Fruit fly (Drosophila melanogaster) whole organism, prepupa: ENCODE data around the gene CG8119.

Experiments used
- CG15336 ChIP-seq: fragments of 200-800 bp; sonication (Bioruptor generic); IDR thresholded peaks from 2 replicates; pipeline ENCODE4 v1.3.6; 2022; ENCODE audit warnings: missing biosample characterization, missing genetic modification characterization
- CG31627 ChIP-seq: fragments of 200-800 bp; sonication (Bioruptor generic); optimal IDR thresholded peaks from 3 replicates; lab custom pipeline; 2016; ENCODE audit warnings: missing biosample characterization, missing genetic modification characterization
- CG32006 ChIP-seq: fragments of 200-800 bp; sonication (Bioruptor generic); optimal IDR thresholded peaks from 3 replicates; lab custom pipeline; 2017; ENCODE audit warnings: missing biosample characterization, mild to moderate bottlenecking, missing genetic modification characterization
- CG3919 ChIP-seq: fragments of 200-800 bp; sonication (Bioruptor generic); optimal IDR thresholded peaks from 3 replicates; lab custom pipeline; 2016; ENCODE audit warnings: missing biosample characterization, missing genetic modification characterization
- Hr4 ChIP-seq: fragments of 200-800 bp; sonication (Bioruptor generic); optimal IDR thresholded peaks from 3 replicates; lab custom pipeline; 2016; ENCODE audit warnings: missing biosample characterization, missing genetic modification characterization
- topi ChIP-seq: fragments of 200-800 bp; sonication (Bioruptor generic); optimal IDR thresholded peaks from 3 replicates; lab custom pipeline; 2016; ENCODE audit warnings: missing biosample characterization, missing genetic modification characterization

- peak; percentile 48 for TF ChIP-seq CG32006
- peak; percentile 46 for TF ChIP-seq CG15336 (GFP tag; lab: Robert Waterston, UW)
- TF ChIP-seq CG31627: peak; percentile 53
- peak; percentile 38 for TF ChIP-seq Hr4 (GFP tag; lab: Kevin White, UChicago)
- TF ChIP-seq CG3919 (GFP tag; lab: Kevin White, UChicago): peak; percentile 58
- TF ChIP-seq topi (GFP tag; lab: Kevin White, UChicago): peak; percentile 78
Measured at dm6 chrX:15642056-15642455, 20.3 kb upstream of the CG8119 start.
